Worm (Caenorhabditis elegans) whole organism, late embryonic: ENCODE data around the gene ins-17.
A peak's percentile ranks its signal among the peaks of the same experiment; 100 is the strongest.

Source experiments
- C08G9.2 ChIP-seq: sonication (generic microtip); optimal IDR thresholded peaks from 2 replicates; lab custom pipeline; 2016; ENCODE audit warnings: mild to moderate bottlenecking, missing genetic modification characterization, moderate library complexity, missing compliant biosample characterization
- C38D4.7 ChIP-seq: fragments of 200-800 bp; sonication (Bioruptor generic); optimal IDR thresholded peaks from 2 replicates; lab custom pipeline; 2018; ENCODE audit warnings: mild to moderate bottlenecking, missing genetic modification characterization, moderate library complexity, missing compliant biosample characterization
- K02D7.2 ChIP-seq: sonication (generic microtip); optimal IDR thresholded peaks from 2 replicates; lab custom pipeline; 2017; ENCODE audit warnings: mild to moderate bottlenecking, missing genetic modification characterization, missing compliant biosample characterization
- K09A11.1 ChIP-seq: sonication (generic microtip); optimal IDR thresholded peaks from 2 replicates; lab custom pipeline; 2017; ENCODE audit warnings: antibody characterized with exemption, mild to moderate bottlenecking, missing genetic modification characterization, missing compliant biosample characterization; ENCODE audit not compliant: insufficient read depth
- T23F11.4 ChIP-seq: fragments of 200-800 bp; sonication (Bioruptor generic); optimal IDR thresholded peaks from 2 replicates; lab custom pipeline; 2018; ENCODE audit warnings: mild to moderate bottlenecking, missing genetic modification characterization, missing compliant biosample characterization
- ahr-1 ChIP-seq: sonication (generic microtip); optimal IDR thresholded peaks from 2 replicates; lab custom pipeline; 2016; ENCODE audit warnings: missing genetic modification characterization, missing compliant biosample characterization
- ama-1 ChIP-seq: fragments of 150-350 bp; optimal IDR thresholded peaks from 2 replicates; lab custom pipeline; 2014
- ceh-14 ChIP-seq: sonication (generic microtip); optimal IDR thresholded peaks from 2 replicates; lab custom pipeline; 2016; ENCODE audit warnings: missing genotype, missing genetic modification characterization, missing compliant biosample characterization
- ceh-18 ChIP-seq: sonication (generic microtip); optimal IDR thresholded peaks from 2 replicates; lab custom pipeline; 2016; ENCODE audit warnings: missing genetic modification characterization, missing compliant biosample characterization
- ceh-2 ChIP-seq: sonication (generic microtip); optimal IDR thresholded peaks from 2 replicates; lab custom pipeline; 2016; ENCODE audit warnings: missing genotype, missing genetic modification characterization, missing compliant biosample characterization
- ceh-22 ChIP-seq: sonication (generic microtip); optimal IDR thresholded peaks from 2 replicates; lab custom pipeline; 2017; ENCODE audit warnings: missing biosample characterization, missing genetic modification characterization
- ceh-24 ChIP-seq: sonication (generic microtip); optimal IDR thresholded peaks from 2 replicates; lab custom pipeline; 2016; ENCODE audit warnings: mild to moderate bottlenecking, missing genetic modification characterization, missing compliant biosample characterization
- ceh-30 ChIP-seq: fragments of 150-350 bp; optimal IDR thresholded peaks from 2 replicates; lab custom pipeline; 2014; ENCODE audit warnings: missing biosample characterization, missing genetic modification characterization
- ceh-31 ChIP-seq: sonication (generic microtip); optimal IDR thresholded peaks from 2 replicates; lab custom pipeline; 2016; ENCODE audit warnings: missing genetic modification characterization, missing compliant biosample characterization
- ceh-34 ChIP-seq: sonication (generic microtip); optimal IDR thresholded peaks from 2 replicates; lab custom pipeline; 2016; ENCODE audit warnings: mild to moderate bottlenecking, missing genetic modification characterization, missing compliant biosample characterization
- ceh-45 ChIP-seq: fragments of 200-800 bp; sonication (Bioruptor generic); IDR thresholded peaks from 2 replicates; pipeline ENCODE4 v1.3.6; 2022; ENCODE audit warnings: missing genetic modification reagents, missing genetic modification characterization, missing compliant biosample characterization
- ceh-48 ChIP-seq: sonication (generic microtip); optimal IDR thresholded peaks from 2 replicates; lab custom pipeline; 2016; ENCODE audit warnings: missing genetic modification characterization, inconsistent platforms, missing compliant biosample characterization
- ceh-9 ChIP-seq: sonication (generic microtip); optimal IDR thresholded peaks from 2 replicates; lab custom pipeline; 2016; ENCODE audit warnings: mild to moderate bottlenecking, missing genetic modification characterization, inconsistent platforms, missing compliant biosample characterization
- dve-1 ChIP-seq: sonication (generic microtip); optimal IDR thresholded peaks from 2 replicates; lab custom pipeline; 2017; ENCODE audit warnings: antibody characterized with exemption, mild to moderate bottlenecking, missing genetic modification characterization, missing compliant biosample characterization
- elt-4 ChIP-seq: sonication (generic microtip); optimal IDR thresholded peaks from 2 replicates; lab custom pipeline; 2016; ENCODE audit warnings: missing genetic modification characterization, missing compliant biosample characterization
- fkh-10 ChIP-seq: fragments of 150-350 bp; optimal IDR thresholded peaks from 2 replicates; lab custom pipeline; 2014; ENCODE audit warnings: missing biosample characterization, missing genetic modification reagents, missing genetic modification characterization
- fkh-6 ChIP-seq: sonication (generic microtip); optimal IDR thresholded peaks from 2 replicates; lab custom pipeline; 2016; ENCODE audit warnings: missing genetic modification characterization, missing compliant biosample characterization
- gmeb-2 ChIP-seq: sonication (generic microtip); optimal IDR thresholded peaks from 2 replicates; lab custom pipeline; 2016; ENCODE audit warnings: missing genetic modification characterization, inconsistent platforms, missing compliant biosample characterization
- hlh-13 ChIP-seq: fragments of 200-800 bp; sonication (Bioruptor generic); optimal IDR thresholded peaks from 2 replicates; lab custom pipeline; 2018; ENCODE audit warnings: mild to moderate bottlenecking, missing genetic modification characterization, missing compliant biosample characterization
- hlh-15 ChIP-seq: sonication (generic microtip); optimal IDR thresholded peaks from 2 replicates; lab custom pipeline; 2016; ENCODE audit warnings: missing genetic modification characterization, missing compliant biosample characterization
- hlh-30 ChIP-seq: sonication (generic microtip); optimal IDR thresholded peaks from 2 replicates; lab custom pipeline; 2017; ENCODE audit warnings: antibody characterized with exemption, missing genetic modification characterization, missing compliant biosample characterization; ENCODE audit not compliant: insufficient read depth
- hlh-6 ChIP-seq: sonication (generic microtip); optimal IDR thresholded peaks from 2 replicates; lab custom pipeline; 2016; ENCODE audit warnings: missing genotype, missing genetic modification characterization, missing compliant biosample characterization
- lin-11 ChIP-seq: fragments of 200-800 bp; sonication (Bioruptor generic); optimal IDR thresholded peaks from 2 replicates; lab custom pipeline; 2018; ENCODE audit warnings: mild to moderate bottlenecking, missing genetic modification characterization, missing compliant biosample characterization
- madf-2 ChIP-seq: sonication (generic microtip); optimal IDR thresholded peaks from 2 replicates; lab custom pipeline; 2017; ENCODE audit warnings: missing genetic modification characterization, missing compliant biosample characterization
- mec-3 ChIP-seq: sonication (generic microtip); optimal IDR thresholded peaks from 2 replicates; lab custom pipeline; 2016; ENCODE audit warnings: borderline replicate concordance, missing genetic modification characterization, missing compliant biosample characterization
- nfya-1 ChIP-seq: sonication (generic microtip); optimal IDR thresholded peaks from 2 replicates; lab custom pipeline; 2017; ENCODE audit warnings: missing genetic modification characterization, mild to moderate bottlenecking, missing compliant biosample characterization, antibody characterized with exemption, moderate library complexity
- nhr-11 ChIP-seq: fragments of 150-350 bp; optimal IDR thresholded peaks from 2 replicates; lab custom pipeline; 2014; ENCODE audit warnings: missing biosample characterization, missing genetic modification characterization
- nhr-232 ChIP-seq: sonication (generic microtip); optimal IDR thresholded peaks from 2 replicates; lab custom pipeline; 2016; ENCODE audit warnings: missing genetic modification characterization, missing compliant biosample characterization
- npax-4 ChIP-seq: sonication (generic microtip); optimal IDR thresholded peaks from 2 replicates; lab custom pipeline; 2016; ENCODE audit warnings: missing genetic modification characterization, missing compliant biosample characterization
- pag-3 ChIP-seq: sonication (generic microtip); optimal IDR thresholded peaks from 2 replicates; lab custom pipeline; 2016; ENCODE audit warnings: missing compliant biosample characterization, missing genetic modification characterization, borderline replicate concordance
- pat-9 ChIP-seq: fragments of 200-800 bp; sonication (Bioruptor generic); optimal IDR thresholded peaks from 2 replicates; lab custom pipeline; 2018; ENCODE audit warnings: mild to moderate bottlenecking, missing genetic modification characterization, moderate library complexity, missing compliant biosample characterization
- pax-1 ChIP-seq: fragments of 150-350 bp; optimal IDR thresholded peaks from 2 replicates; lab custom pipeline; 2014; ENCODE audit warnings: missing biosample characterization, missing genetic modification characterization
- pha-2 ChIP-seq: sonication (generic microtip); optimal IDR thresholded peaks from 2 replicates; lab custom pipeline; 2017; ENCODE audit warnings: mild to moderate bottlenecking, missing genetic modification characterization, missing compliant biosample characterization
- pha-4 ChIP-seq: fragments of 150-350 bp; optimal IDR thresholded peaks from 2 replicates; lab custom pipeline; 2018; ENCODE audit warnings: missing biosample characterization, missing genetic modification reagents, missing genetic modification characterization
- pqm-1 ChIP-seq: sonication (generic microtip); optimal IDR thresholded peaks from 2 replicates; lab custom pipeline; 2016; ENCODE audit warnings: missing genetic modification characterization, missing compliant biosample characterization
- ref-2 ChIP-seq: sonication (generic microtip); optimal IDR thresholded peaks from 2 replicates; lab custom pipeline; 2016; ENCODE audit warnings: missing genetic modification characterization, missing compliant biosample characterization
- rnt-1 ChIP-seq: sonication (generic microtip); optimal IDR thresholded peaks from 2 replicates; lab custom pipeline; 2016; ENCODE audit warnings: missing genetic modification characterization, missing compliant biosample characterization
- sdc-2 ChIP-seq: sonication (generic microtip); optimal IDR thresholded peaks from 2 replicates; lab custom pipeline; 2016; ENCODE audit warnings: missing genotype, missing genetic modification characterization, missing compliant biosample characterization
- sox-4 ChIP-seq: sonication (generic microtip); optimal IDR thresholded peaks from 2 replicates; lab custom pipeline; 2017; ENCODE audit warnings: mild to moderate bottlenecking, missing genetic modification characterization, inconsistent platforms, missing compliant biosample characterization
- syd-9 ChIP-seq: sonication (generic microtip); optimal IDR thresholded peaks from 2 replicates; lab custom pipeline; 2016; ENCODE audit warnings: mild to moderate bottlenecking, missing genetic modification characterization, moderate library complexity, missing compliant biosample characterization
- tbx-2 ChIP-seq: sonication (generic microtip); optimal IDR thresholded peaks from 2 replicates; lab custom pipeline; 2016; ENCODE audit warnings: missing genetic modification characterization, missing compliant biosample characterization
- ttx-3 ChIP-seq: sonication (generic microtip); optimal IDR thresholded peaks from 2 replicates; lab custom pipeline; 2016; ENCODE audit warnings: missing genetic modification reagents, missing genetic modification characterization, missing compliant biosample characterization
- unc-42 ChIP-seq: sonication (generic microtip); optimal IDR thresholded peaks from 2 replicates; lab custom pipeline; 2016; ENCODE audit warnings: missing genotype, missing genetic modification characterization, missing compliant biosample characterization
- unc-86 ChIP-seq: sonication (generic microtip); optimal IDR thresholded peaks from 2 replicates; lab custom pipeline; 2016; ENCODE audit warnings: missing genetic modification characterization, missing compliant biosample characterization
- zip-5 ChIP-seq: sonication (generic microtip); optimal IDR thresholded peaks from 2 replicates; lab custom pipeline; 2016; ENCODE audit warnings: missing genetic modification characterization, missing compliant biosample characterization
- ztf-16 ChIP-seq: sonication (generic microtip); optimal IDR thresholded peaks from 2 replicates; lab custom pipeline; 2017; ENCODE audit warnings: missing genetic modification characterization, missing compliant biosample characterization

The ins-17 gene

ce11 chrIII:4474908-4475307, 2.5 kb downstream of the ins-17 start, which contains the start of gene ifet-1:
ifet-1 (minus strand) TSS chrIII:4475150.
- no peak for TF ChIP-seq ceh-2 (tag; lab: Kevin White, UChicago)
- TF ChIP-seq ref-2 (tag; lab: Kevin White, UChicago), result no peak
- no peak for TF ChIP-seq madf-2 (tag; lab: Kevin White, UChicago)
- TF ChIP-seq hlh-30, result no peak
- no peak for TF ChIP-seq ceh-24 (tag; lab: Kevin White, UChicago)

- TF ChIP-seq pha-2 (tag; lab: Kevin White, UChicago), result peak; percentile 84
- TF ChIP-seq hlh-15 (tag; lab: Kevin White, UChicago), result peak; percentile 69
- TF ChIP-seq ceh-9, result peak; percentile 53
- peak; percentile 85 for TF ChIP-seq ceh-45 (GFP tag; lab: Robert Waterston, UW)
- TF ChIP-seq nfya-1 (tag; lab: Kevin White, UChicago), result peak; percentile 41
- peak; percentile 86 for TF ChIP-seq npax-4 (tag; lab: Kevin White, UChicago)
- TF ChIP-seq zip-5 (tag; lab: Kevin White, UChicago), result peak; percentile 54
- peak; percentile 67 for TF ChIP-seq C08G9.2
- TF ChIP-seq madf-2 (tag; lab: Kevin White, UChicago), result peak; percentile 72
- TF ChIP-seq hlh-13, result peak; percentile 83
- TF ChIP-seq pax-1 (tag; lab: Kevin White, UChicago), result no peak
- no peak for TF ChIP-seq pha-4 (tag; lab: Kevin White, UChicago)
- TF ChIP-seq ama-1 (lab: Kevin White, UChicago), result no peak
- TF ChIP-seq ttx-3 (tag; lab: Kevin White, UChicago), result peak; percentile 83
- TF ChIP-seq hlh-6 (tag; lab: Kevin White, UChicago), result peak; percentile 90
- TF ChIP-seq unc-86 (tag; lab: Kevin White, UChicago), result peak; percentile 89
- TF ChIP-seq tbx-2 (tag; lab: Kevin White, UChicago), result peak; percentile 91
- peak; percentile 83 for TF ChIP-seq lin-11 (tag; lab: Kevin White, UChicago)
- peak; percentile 77 for TF ChIP-seq ceh-2 (tag; lab: Kevin White, UChicago)
- TF ChIP-seq K09A11.1 (tag; lab: Kevin White, UChicago), result peak; percentile 73
- TF ChIP-seq ceh-18 (tag; lab: Kevin White, UChicago), result peak; percentile 58
- peak; percentile 61 for TF ChIP-seq rnt-1
- TF ChIP-seq ahr-1 (tag; lab: Kevin White, UChicago), result peak; percentile 62
- peak; percentile 30 for TF ChIP-seq ceh-30 (tag; lab: Kevin White, UChicago)
- TF ChIP-seq nhr-11 (tag; lab: Kevin White, UChicago), result no peak
- peak; percentile 85 for TF ChIP-seq nhr-232 (tag; lab: Kevin White, UChicago)
- TF ChIP-seq ceh-24 (tag; lab: Kevin White, UChicago), result peak; percentile 45
- TF ChIP-seq K02D7.2 (tag; lab: Kevin White, UChicago), result peak; percentile 66
- peak; percentile 95 for TF ChIP-seq dve-1 (tag; lab: Kevin White, UChicago)
- peak; percentile 78 for TF ChIP-seq sdc-2
- peak; percentile 90 for TF ChIP-seq ztf-16 (tag; lab: Kevin White, UChicago)
- no peak for TF ChIP-seq elt-4 (tag; lab: Kevin White, UChicago)
- peak; percentile 85 for TF ChIP-seq ceh-34 (tag; lab: Kevin White, UChicago)
- TF ChIP-seq pqm-1 (tag; lab: Kevin White, UChicago), result peak; percentile 46
- peak; percentile 87 for TF ChIP-seq pat-9 (tag; lab: Kevin White, UChicago)
- peak; percentile 85 for TF ChIP-seq gmeb-2 (tag; lab: Kevin White, UChicago)
- peak; percentile 42 for TF ChIP-seq ceh-22 (tag; lab: Kevin White, UChicago)
- peak; percentile 69 for TF ChIP-seq ceh-31 (tag; lab: Kevin White, UChicago)
- no peak for TF ChIP-seq pag-3 (tag; lab: Kevin White, UChicago)
- TF ChIP-seq sox-4 (tag; lab: Kevin White, UChicago), result peak; percentile 85
- no peak for TF ChIP-seq mec-3
- peak; percentile 87 for TF ChIP-seq syd-9 (tag; lab: Kevin White, UChicago)
- TF ChIP-seq fkh-6 (tag; lab: Kevin White, UChicago), result peak; percentile 80
- TF ChIP-seq ceh-14 (tag; lab: Kevin White, UChicago), result peak; percentile 33
- peak; percentile 84 for TF ChIP-seq T23F11.4 (GFP tag; lab: Kevin White, UChicago)
- TF ChIP-seq C38D4.7 (GFP tag; lab: Kevin White, UChicago), result peak; percentile 86
- TF ChIP-seq unc-42 (tag; lab: Kevin White, UChicago), result peak; percentile 45
- TF ChIP-seq fkh-10 (GFP tag; lab: Kevin White, UChicago), result no peak
- TF ChIP-seq ceh-48 (tag; lab: Kevin White, UChicago), result peak; percentile 79
Measured at ce11 chrIII:4470793-4471192, 6.6 kb downstream of the ins-17 start.
